Fruit fly (Drosophila melanogaster): ENCODE data around the gene GluProRS.

DNA sequence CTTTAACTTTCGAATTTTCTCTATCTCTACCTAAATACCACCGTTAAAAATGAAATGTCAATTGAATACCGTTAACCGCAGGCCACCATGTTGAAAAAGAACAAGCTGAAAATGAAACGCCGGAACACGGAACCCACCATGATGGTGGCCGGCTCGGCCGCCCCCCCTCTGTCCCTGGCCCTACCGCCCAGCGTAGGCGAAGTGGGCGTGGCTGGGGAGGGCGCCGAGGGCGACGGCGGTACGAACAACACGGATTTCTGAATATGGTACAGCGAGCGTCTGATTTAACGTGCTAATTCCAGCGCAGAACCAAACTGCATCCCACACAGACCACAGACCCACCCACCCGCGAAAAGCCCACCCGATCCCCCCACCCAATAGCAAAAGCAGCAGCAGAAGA, 23.5 kb upstream of the GluProRS start:
- TF ChIP-seq Mnt (GFP tag; optimal IDR thresholded peaks at IDR 0.05) (no peak), toe (GFP tag; optimal IDR thresholded peaks at IDR 0.05) (no peak), kay (GFP tag; ENCODE audit: borderline replicate concordance) (no peak), Clk (GFP tag; optimal IDR thresholded peaks at IDR 0.05) (no peak), CG7101 (tag; optimal IDR thresholded peaks at IDR 0.05) (no peak), Hr96 (GFP tag; optimal IDR thresholded peaks at IDR 0.05) (no peak), ovo (GFP tag; optimal IDR thresholded peaks at IDR 0.05) (no peak), CG5204 (GFP tag; optimal IDR thresholded peaks at IDR 0.05) (no peak), cic (GFP tag; optimal IDR thresholded peaks at IDR 0.05) (no peak), Crg-1 (GFP tag; optimal IDR thresholded peaks at IDR 0.05) (no peak), CG7045 (GFP tag; optimal IDR thresholded peaks at IDR 0.05) (no peak), CG33017 (tag; optimal IDR thresholded peaks at IDR 0.05) (no peak), pad (GFP tag; optimal IDR thresholded peaks at IDR 0.05) (no peak)

All from whole organism, adult.